Worm (Caenorhabditis elegans) whole organism, mixed stage, embryonic: ENCODE results near the gene srsx-33.

ENCODE experiments used
- ceh-43 ChIP-seq: fragments of 200-800 bp; sonication (Bioruptor generic); optimal IDR thresholded peaks from 2 replicates; lab custom pipeline; 2018; ENCODE audit warnings: mild to moderate bottlenecking, missing genetic modification characterization, moderate library complexity, missing compliant biosample characterization
- elt-1 ChIP-seq: sonication (generic microtip); optimal IDR thresholded peaks from 2 replicates; lab custom pipeline; 2017; ENCODE audit warnings: missing genetic modification characterization, mild to moderate bottlenecking, missing compliant biosample characterization, antibody characterized with exemption, moderate library complexity, borderline replicate concordance; ENCODE audit not compliant: insufficient read depth
- lin-32 ChIP-seq: fragments of 200-800 bp; sonication (Bioruptor generic); optimal IDR thresholded peaks from 2 replicates; lab custom pipeline; 2018; ENCODE audit warnings: mild to moderate bottlenecking, missing genetic modification characterization, missing compliant biosample characterization
- nhr-12 ChIP-seq: fragments of 150-350 bp; optimal IDR thresholded peaks from 2 replicates; lab custom pipeline; 2014; ENCODE audit warnings: missing biosample characterization, missing genetic modification characterization
- nhr-2 ChIP-seq: fragments of 150-350 bp; optimal IDR thresholded peaks from 2 replicates; lab custom pipeline; 2014; ENCODE audit warnings: missing biosample characterization, missing genetic modification characterization
- nhr-76 ChIP-seq: sonication (generic microtip); optimal IDR thresholded peaks from 2 replicates; lab custom pipeline; 2017; ENCODE audit warnings: missing biosample characterization, missing genetic modification characterization
- pha-4 ChIP-seq: fragments of 150-350 bp; optimal IDR thresholded peaks from 2 replicates; lab custom pipeline; 2018; ENCODE audit warnings: missing biosample characterization, missing genetic modification reagents, missing genetic modification characterization
- sptf-1 ChIP-seq: sonication (generic microtip); optimal IDR thresholded peaks from 2 replicates; lab custom pipeline; 2017; ENCODE audit warnings: mild to moderate bottlenecking, missing genetic modification characterization, moderate library complexity, missing compliant biosample characterization
- unc-39 ChIP-seq: fragments of 150-350 bp; optimal IDR thresholded peaks from 2 replicates; lab custom pipeline; 2014; ENCODE audit warnings: missing biosample characterization, missing genetic modification characterization
- unc-62 ChIP-seq: fragments of 150-350 bp; optimal IDR thresholded peaks from 2 replicates; lab custom pipeline; 2014; ENCODE audit warnings: missing biosample characterization, missing genetic modification reagents, missing genetic modification characterization

DNA sequence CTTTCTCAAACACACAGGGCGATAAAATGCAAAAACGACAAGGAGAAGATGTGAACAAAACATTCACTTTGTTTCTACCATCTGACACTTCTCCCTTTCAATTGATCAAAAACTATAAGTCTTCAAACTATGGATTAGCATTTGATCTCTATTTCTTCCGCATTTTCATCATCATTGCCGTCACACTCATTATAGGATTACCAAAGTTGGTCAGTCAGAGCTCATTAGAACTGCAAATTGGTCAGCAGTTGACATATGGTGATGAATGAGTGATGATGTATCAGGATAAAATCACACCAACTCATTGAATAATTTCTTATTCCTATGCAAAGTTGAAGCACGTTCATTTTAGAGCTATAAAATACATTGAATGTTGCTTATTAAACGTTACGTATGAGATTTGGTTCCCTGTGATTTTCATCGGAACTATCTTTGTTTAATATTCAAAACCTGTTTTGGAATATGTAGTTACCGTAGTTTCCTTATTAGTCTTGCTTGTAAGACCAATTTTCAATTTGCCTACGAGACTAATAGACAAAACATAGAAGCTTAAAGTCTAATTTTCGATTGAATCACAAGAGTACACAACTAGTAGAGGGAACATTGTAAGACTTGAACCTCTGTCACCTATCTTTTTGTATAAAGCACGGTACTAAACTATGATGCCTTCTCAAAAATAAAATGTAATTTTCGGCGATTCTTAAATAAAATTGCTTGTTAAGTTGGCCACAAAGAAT lies 42.7 kb downstream of the srsx-33 start:
- no peak for TF ChIP-seq pha-4
- TF ChIP-seq sptf-1: no peak
- no peak for TF ChIP-seq nhr-76 (tag; lab: Kevin White, UChicago)
- no peak for TF ChIP-seq elt-1 (tag; lab: Kevin White, UChicago)
- TF ChIP-seq lin-32 (GFP tag; lab: Kevin White, UChicago): no peak
- TF ChIP-seq nhr-2 (tag; lab: Kevin White, UChicago): no peak
- TF ChIP-seq unc-62 (GFP tag; lab: Kevin White, UChicago): no peak
- no peak for TF ChIP-seq ceh-43 (GFP tag; lab: Kevin White, UChicago)
- TF ChIP-seq nhr-12 (tag; lab: Kevin White, UChicago): no peak
- TF ChIP-seq unc-39 (tag; lab: Kevin White, UChicago): no peak
